Worm (Caenorhabditis elegans): ENCODE results near the gene F13A7.1.

The F13A7.1 gene

ce11 chrV:16351757-16352156 lies 26.0 kb downstream of the F13A7.1 start:
- no peak for TF ChIP-seq lin-13 (GFP tag; optimal IDR thresholded peaks at IDR 0.05)
- TF ChIP-seq snpc-4 (tag; optimal IDR thresholded peaks at IDR 0.05) = peak; percentile 88

ce11 chrV:16350775-16351378 lies 26.9 kb downstream of the F13A7.1 start:
- TF ChIP-seq lsy-2 (tag; optimal IDR thresholded peaks at IDR 0.05) = peak in 1 of 2 experiments; percentile 50
- no peak for TF ChIP-seq ceh-82 (tag; optimal IDR thresholded peaks at IDR 0.05)
- peak in 1 of 2 experiments; percentile 43 for TF ChIP-seq mdl-1 (tag; optimal IDR thresholded peaks at IDR 0.05)
- peak; percentile 41 for TF ChIP-seq gmeb-1 (tag; optimal IDR thresholded peaks at IDR 0.05)
- no peak for TF ChIP-seq sma-3 (GFP tag; optimal IDR thresholded peaks at IDR 0.05)
- TF ChIP-seq lin-13 (GFP tag; optimal IDR thresholded peaks at IDR 0.05) = peak; percentile 20
- no peak for TF ChIP-seq elt-1 (tag; optimal IDR thresholded peaks at IDR 0.05)
- TF ChIP-seq crh-2 (tag; optimal IDR thresholded peaks at IDR 0.05) = peak; percentile 29
- peak; percentile 11 for TF ChIP-seq snpc-4 (tag; optimal IDR thresholded peaks at IDR 0.05)
- peak; percentile 52 for TF ChIP-seq fos-1 (tag; optimal IDR thresholded peaks at IDR 0.05)
- peak; percentile 29 for TF ChIP-seq lin-11 (tag; optimal IDR thresholded peaks at IDR 0.05)
- TF ChIP-seq nhr-23 (tag; optimal IDR thresholded peaks at IDR 0.05) = no peak
- no peak for TF ChIP-seq nhr-25 (tag; optimal IDR thresholded peaks at IDR 0.05)
- TF ChIP-seq nhr-129 (tag; optimal IDR thresholded peaks at IDR 0.05) = peak; percentile 72
- TF ChIP-seq C34F6.9 (tag; optimal IDR thresholded peaks at IDR 0.05) = peak; percentile 63
- no peak for TF ChIP-seq egl-27 (tag; optimal IDR thresholded peaks at IDR 0.05)
- TF ChIP-seq unc-55 (GFP tag; optimal IDR thresholded peaks at IDR 0.05) = peak; percentile 78
- TF ChIP-seq F13H6.1 (tag; optimal IDR thresholded peaks at IDR 0.05) = peak; percentile 71
- peak; percentile 60 for TF ChIP-seq sma-9 (GFP tag; optimal IDR thresholded peaks at IDR 0.05)
- TF ChIP-seq sma-9 (tag; optimal IDR thresholded peaks at IDR 0.05) = no peak
- peak; percentile 19 for TF ChIP-seq Y55F3AM.14 (GFP tag; optimal IDR thresholded peaks at IDR 0.05)
- TF ChIP-seq ztf-4 (tag; optimal IDR thresholded peaks at IDR 0.05) = no peak
- TF ChIP-seq nhr-21 (tag; optimal IDR thresholded peaks at IDR 0.05) = no peak

- TF ChIP-seq mab-5 (tag; optimal IDR thresholded peaks at IDR 0.05) (no peak), nhr-25 (tag; optimal IDR thresholded peaks at IDR 0.05) (no peak), egl-27 (tag; optimal IDR thresholded peaks at IDR 0.05) (no peak), R02D3.7 (tag; optimal IDR thresholded peaks at IDR 0.05) (no peak), ZK546.5 (tag; optimal IDR thresholded peaks at IDR 0.05) (no peak), lin-13 (GFP tag; optimal IDR thresholded peaks at IDR 0.05) (no peak), snpc-4 (tag; optimal IDR thresholded peaks at IDR 0.05) (no peak), sma-9 (GFP tag; optimal IDR thresholded peaks at IDR 0.05) (no peak), sma-9 (tag; optimal IDR thresholded peaks at IDR 0.05) (no peak), nhr-77 (tag; optimal IDR thresholded peaks at IDR 0.05) (no peak), nhr-6 (tag; optimal IDR thresholded peaks at IDR 0.05) (no peak), Y55F3AM.14 (GFP tag; optimal IDR thresholded peaks at IDR 0.05) (no peak), dmd-4 (tag; optimal IDR thresholded peaks at IDR 0.05) (no peak)
Observed at ce11 chrV:16350061-16350460, 27.7 kb downstream of the F13A7.1 start.

- TF ChIP-seq ceh-16 (tag; optimal IDR thresholded peaks at IDR 0.05) = no peak
Observed at ce11 chrV:16346406-16347108, 31.2 kb downstream of the F13A7.1 start, which contains the start of the genes W08G11.5 and W08G11.1. TSS of gene W08G11.5 (minus strand) at chrV:16346506. TSS of gene W08G11.1 (plus strand) at chrV:16347058.

- TF ChIP-seq blmp-1 (tag; optimal IDR thresholded peaks at IDR 0.05; ENCODE audit: insufficient read depth) (no peak), ama-1 (optimal IDR thresholded peaks at IDR 0.05) (no peak), lin-11 (tag; optimal IDR thresholded peaks at IDR 0.05) (no peak), alr-1 (tag; optimal IDR thresholded peaks at IDR 0.05) (no peak), ceh-16 (tag; optimal IDR thresholded peaks at IDR 0.05) (no peak), ztf-1 (GFP tag; conservative IDR thresholded peaks at IDR 0.05) (no peak), F13H6.1 (tag; optimal IDR thresholded peaks at IDR 0.05) (no peak), egl-27 (tag; optimal IDR thresholded peaks at IDR 0.05) (no peak), nhr-77 (tag; optimal IDR thresholded peaks at IDR 0.05) (no peak), crh-2 (tag; optimal IDR thresholded peaks at IDR 0.05) (peak; percentile 15), lin-39 (tag; optimal IDR thresholded peaks at IDR 0.05) (no peak), dmd-4 (tag; optimal IDR thresholded peaks at IDR 0.05) (no peak), zag-1 (tag; optimal IDR thresholded peaks at IDR 0.05) (no peak), R02D3.7 (tag; optimal IDR thresholded peaks at IDR 0.05) (no peak), elt-1 (tag; optimal IDR thresholded peaks at IDR 0.05) (no peak), sma-3 (GFP tag; optimal IDR thresholded peaks at IDR 0.05) (no peak), sma-9 (GFP tag; optimal IDR thresholded peaks at IDR 0.05) (peak; percentile 48), sma-9 (tag; optimal IDR thresholded peaks at IDR 0.05) (no peak), nhr-25 (tag; optimal IDR thresholded peaks at IDR 0.05) (no peak), fos-1 (tag; optimal IDR thresholded peaks at IDR 0.05) (peak; percentile 8), skn-1 (tag; optimal IDR thresholded peaks at IDR 0.05) (no peak), unc-55 (GFP tag; optimal IDR thresholded peaks at IDR 0.05) (no peak), ZK546.5 (tag; optimal IDR thresholded peaks at IDR 0.05) (no peak), mbf-1 (tag; optimal IDR thresholded peaks at IDR 0.05) (no peak), ztf-4 (tag; optimal IDR thresholded peaks at IDR 0.05) (no peak), unc-39 (tag; optimal IDR thresholded peaks at IDR 0.05) (no peak), aly-2 (tag; optimal IDR thresholded peaks at IDR 0.05) (no peak)
Observed at ce11 chrV:16342258-16342618, 35.5 kb downstream of the F13A7.1 start, which contains the start of gene nhr-193. TSS of gene nhr-193 (plus strand) at chrV:16342308.
